Fruit fly (Drosophila melanogaster) whole organism: Measurements from ENCODE around the gene daed.

Experiments used
- pan ChIP-seq: fragments of >200 bp; optimal IDR thresholded peaks from 2 replicates; lab custom pipeline; 2017
- usp ChIP-seq: fragments of >200 bp; optimal IDR thresholded peaks from 2 replicates; lab custom pipeline; 2017; ENCODE audit warnings: missing biosample characterization, missing genetic modification characterization, mixed read lengths

- no peak for TF ChIP-seq usp (GFP tag; lab: Kevin White, UChicago)
- no peak for TF ChIP-seq pan
Measured at dm6 chr2L:2252745-2253144, 36.6 kb upstream of the daed start, which contains the start of gene CG17234.
